Fruit fly (Drosophila melanogaster): ENCODE measurements around the gene klar.

DNA sequence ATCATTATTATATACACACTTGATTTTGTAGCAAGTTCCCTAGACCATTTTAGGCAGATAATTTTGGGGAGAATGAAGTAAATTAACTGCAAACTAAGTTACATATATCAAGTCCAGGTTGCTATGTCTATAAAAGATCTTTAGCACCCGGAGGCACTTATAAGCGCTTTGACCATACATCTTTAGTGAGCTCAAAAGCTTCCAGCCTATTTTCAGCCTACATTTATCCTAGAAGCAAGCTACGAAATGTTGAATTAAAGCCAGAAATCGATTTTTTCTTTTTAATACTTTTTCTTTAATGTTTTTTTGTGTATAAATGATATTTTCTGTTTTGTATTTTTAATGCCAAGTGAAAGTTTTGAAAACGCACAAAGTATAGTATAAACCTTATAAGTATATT, 106.6 kb downstream of the klar start, which contains the start of gene CG13891:
- TF ChIP-seq CG8159 (tag; optimal IDR thresholded peaks at IDR 0.05) (no peak), CG15710 (tag; optimal IDR thresholded peaks at IDR 0.05) (no peak), CG34367 (tag; optimal IDR thresholded peaks at IDR 0.05) (no peak), EcR (GFP tag; optimal IDR thresholded peaks at IDR 0.05) (no peak), fd96Ca (GFP tag; IDR thresholded peaks at IDR 0.05) (no peak), CG32121 (GFP tag; IDR thresholded peaks at IDR 0.05) (no peak), Pif1A (GFP tag; optimal IDR thresholded peaks at IDR 0.05) (no peak), rn (GFP tag; IDR thresholded peaks at IDR 0.05) (no peak), CG12605 (GFP tag; IDR thresholded peaks at IDR 0.05) (no peak)

Measured in whole organism, pupa.